Fruit fly (Drosophila melanogaster) whole organism, embryonic: ENCODE measurements around the gene miple2.

ENCODE experiments used
- Awh ChIP-seq: fragments of 200-800 bp; sonication (Bioruptor generic); IDR thresholded peaks from 2 replicates; pipeline ENCODE4, ENCODE4 v1.3.6; 2022; ENCODE audit warnings: missing biosample characterization, missing genetic modification characterization
- Bgb ChIP-seq: fragments of 200-800 bp; sonication (Bioruptor generic); IDR thresholded peaks from 2 replicates; pipeline ENCODE4 v1.3.6; 2022; ENCODE audit warnings: missing biosample characterization, missing genetic modification characterization; ENCODE audit not compliant: partially characterized antibody
- CG10209 ChIP-seq: fragments of 200-800 bp; sonication (Bioruptor generic); optimal IDR thresholded peaks from 3 replicates; lab custom pipeline; 2017; ENCODE audit warnings: missing biosample characterization, mild to moderate bottlenecking, missing genetic modification characterization, missing genetic modification reagents
- CG10565 ChIP-seq: fragments of 200-800 bp; sonication (Bioruptor generic); optimal IDR thresholded peaks from 3 replicates; lab custom pipeline; 2016; ENCODE audit warnings: missing biosample characterization, mild to moderate bottlenecking, missing genetic modification characterization
- CG11398 ChIP-seq: fragments of 200-800 bp; sonication (Bioruptor generic); optimal IDR thresholded peaks from 2 replicates; lab custom pipeline; 2016; ENCODE audit warnings: missing biosample characterization, missing genetic modification characterization
- CG12299 ChIP-seq: fragments of 200-800 bp; sonication (Bioruptor generic); optimal IDR thresholded peaks from 2 replicates; lab custom pipeline; 2018; ENCODE audit warnings: missing biosample characterization, mild to moderate bottlenecking, missing genetic modification characterization
- CG13894 ChIP-seq: fragments of 200-800 bp; sonication (Bioruptor generic); optimal IDR thresholded peaks from 3 replicates; lab custom pipeline; 2018; ENCODE audit warnings: missing biosample characterization, mild to moderate bottlenecking, missing genetic modification characterization, moderate library complexity
- CG15514 ChIP-seq: fragments of 200-800 bp; sonication (Bioruptor generic); optimal IDR thresholded peaks from 3 replicates; lab custom pipeline; 2017; ENCODE audit warnings: missing biosample characterization, missing genetic modification characterization, mild to moderate bottlenecking, moderate library complexity, missing genetic modification reagents
- CG17802 ChIP-seq: fragments of 200-800 bp; sonication (Bioruptor generic); optimal IDR thresholded peaks from 2 replicates; lab custom pipeline; 2018; ENCODE audit warnings: missing biosample characterization, mild to moderate bottlenecking, missing genetic modification characterization, moderate library complexity
- CG1792 ChIP-seq: fragments of 200-800 bp; sonication (Bioruptor generic); optimal IDR thresholded peaks from 2 replicates; lab custom pipeline; 2016; ENCODE audit warnings: missing biosample characterization, missing genetic modification characterization
- CG2116 ChIP-seq: fragments of 200-800 bp; sonication (Bioruptor generic); optimal IDR thresholded peaks from 3 replicates; lab custom pipeline; 2018; ENCODE audit warnings: missing biosample characterization, mild to moderate bottlenecking, missing genetic modification characterization
- CG2199 ChIP-seq: fragments of 200-800 bp; sonication (Bioruptor generic); IDR thresholded peaks from 3 replicates; pipeline ENCODE4 v1.3.6; 2022; ENCODE audit warnings: missing biosample characterization, missing genetic modification characterization
- CG31365 ChIP-seq: fragments of 200-800 bp; sonication (Bioruptor generic); optimal IDR thresholded peaks from 2 replicates; lab custom pipeline; 2018; ENCODE audit warnings: missing biosample characterization, mild to moderate bottlenecking, missing genetic modification characterization
- CG32772 ChIP-seq: fragments of 200-800 bp; sonication (Bioruptor generic); IDR thresholded peaks from 2 replicates; pipeline ENCODE4 v1.3.6; 2022; ENCODE audit warnings: missing biosample characterization, missing genetic modification characterization
- CG34422 ChIP-seq: fragments of 200-800 bp; sonication (Bioruptor generic); IDR thresholded peaks from 3 replicates; pipeline ENCODE4 v1.3.6; 2022; ENCODE audit warnings: missing biosample characterization, missing genetic modification characterization
- CG4360 ChIP-seq: fragments of 200-800 bp; sonication (Bioruptor generic); IDR thresholded peaks from 2 replicates; pipeline ENCODE4 v1.3.6; 2022; ENCODE audit warnings: missing biosample characterization, missing genetic modification characterization
- CG4854 ChIP-seq: fragments of 200-800 bp; sonication (Bioruptor generic); optimal IDR thresholded peaks from 2 replicates; lab custom pipeline; 2016; ENCODE audit warnings: missing biosample characterization, missing genetic modification characterization, inconsistent platforms
- CG7271 ChIP-seq: fragments of 200-800 bp; sonication (Bioruptor generic); optimal IDR thresholded peaks from 2 replicates; lab custom pipeline; 2018; ENCODE audit warnings: missing biosample characterization, mild to moderate bottlenecking, missing genetic modification characterization, moderate library complexity
- CG9797 ChIP-seq: fragments of 200-800 bp; sonication (Bioruptor generic); optimal IDR thresholded peaks from 3 replicates; lab custom pipeline; 2018; ENCODE audit warnings: missing biosample characterization, mild to moderate bottlenecking, missing genetic modification characterization
- CG9817 ChIP-seq: fragments of 200-800 bp; sonication (Bioruptor generic); optimal IDR thresholded peaks from 2 replicates; lab custom pipeline; 2018; ENCODE audit warnings: missing biosample characterization, mild to moderate bottlenecking, missing genetic modification characterization, moderate library complexity
- CoRest ChIP-seq: fragments of 200-800 bp; sonication (Bioruptor generic); optimal IDR thresholded peaks from 3 replicates; lab custom pipeline; 2018; ENCODE audit warnings: missing biosample characterization, mild to moderate bottlenecking, missing genetic modification characterization, moderate library complexity
- CrebB ChIP-seq: fragments of 200-800 bp; sonication (Bioruptor generic); optimal IDR thresholded peaks from 3 replicates; lab custom pipeline; 2018; ENCODE audit warnings: missing biosample characterization, mild to moderate bottlenecking, missing genetic modification characterization
- Dek ChIP-seq: fragments of 200-800 bp; sonication (Bioruptor generic); optimal IDR thresholded peaks from 3 replicates; lab custom pipeline; 2019; ENCODE audit warnings: missing biosample characterization, mild to moderate bottlenecking, missing genetic modification characterization, moderate library complexity
- Fer1 ChIP-seq: fragments of 200-800 bp; sonication (Bioruptor generic); optimal IDR thresholded peaks from 2 replicates; lab custom pipeline; 2017; ENCODE audit warnings: missing biosample characterization, mild to moderate bottlenecking, missing genetic modification characterization
- HLH4C ChIP-seq: fragments of 200-800 bp; sonication (Bioruptor generic); IDR thresholded peaks from 3 replicates; pipeline ENCODE4 v1.3.6; 2022; ENCODE audit warnings: missing biosample characterization, missing genetic modification characterization; ENCODE audit not compliant: partially characterized antibody
- HmgZ ChIP-seq: fragments of 200-800 bp; sonication (Bioruptor generic); optimal IDR thresholded peaks from 2 replicates; lab custom pipeline; 2018; ENCODE audit warnings: missing biosample characterization, mild to moderate bottlenecking, missing genetic modification characterization
- Hmr ChIP-seq: fragments of 200-800 bp; sonication (Bioruptor generic); optimal IDR thresholded peaks from 3 replicates; lab custom pipeline; 2017; ENCODE audit warnings: mild to moderate bottlenecking, missing biosample characterization, missing genetic modification reagents, missing genetic modification characterization
- MBD-R2 ChIP-seq: fragments of 200-800 bp; sonication (Bioruptor generic); IDR thresholded peaks from 2 replicates; pipeline ENCODE4 v1.3.6; 2022; ENCODE audit warnings: missing biosample characterization, missing genetic modification characterization
- Myb ChIP-seq: fragments of 200-800 bp; sonication (Bioruptor generic); optimal IDR thresholded peaks from 2 replicates; lab custom pipeline; 2016; ENCODE audit warnings: missing biosample characterization, missing genetic modification characterization
- NC2α ChIP-seq: fragments of 200-800 bp; sonication (Bioruptor generic); optimal IDR thresholded peaks from 2 replicates; lab custom pipeline; 2016; ENCODE audit warnings: missing biosample characterization, missing genetic modification characterization
- NC2β ChIP-seq: fragments of 200-800 bp; sonication (Bioruptor generic); optimal IDR thresholded peaks from 2 replicates; lab custom pipeline; 2016; ENCODE audit warnings: missing biosample characterization, missing genetic modification characterization
- Opbp ChIP-seq: fragments of 200-800 bp; sonication (Bioruptor generic); IDR thresholded peaks from 3 replicates; pipeline ENCODE4 v1.3.6; 2022; ENCODE audit warnings: missing biosample characterization, missing genetic modification characterization; ENCODE audit not compliant: partially characterized antibody
- Poxn ChIP-seq: fragments of 200-800 bp; sonication (Bioruptor generic); IDR thresholded peaks from 2 replicates; pipeline ENCODE4 v1.3.6; 2022; ENCODE audit warnings: missing biosample characterization, missing genetic modification characterization
- cg ChIP-seq: fragments of 200-800 bp; sonication (Bioruptor generic); optimal IDR thresholded peaks from 3 replicates; lab custom pipeline; 2019; ENCODE audit warnings: missing biosample characterization, mild to moderate bottlenecking, missing genetic modification characterization, moderate library complexity
- chif ChIP-seq, 2 experiments: fragments of 200-800 bp; sonication (Bioruptor generic); optimal IDR thresholded peaks; 3 replicates each; lab custom pipeline; 2016; ENCODE audit warnings: missing biosample characterization in 2 of 2, missing genetic modification characterization in 2 of 2
- crc ChIP-seq: fragments of 200-800 bp; sonication (Bioruptor generic); optimal IDR thresholded peaks from 2 replicates; lab custom pipeline; 2016; ENCODE audit warnings: missing biosample characterization, missing genetic modification characterization
- dm ChIP-seq: fragments of 200-800 bp; sonication (Bioruptor generic); optimal IDR thresholded peaks from 3 replicates; lab custom pipeline; 2016; ENCODE audit warnings: missing biosample characterization, missing genetic modification characterization
- dpn ChIP-seq, 2 experiments: fragments of 200-800 bp; sonication (Bioruptor generic); optimal IDR thresholded peaks; 3 replicates each; lab custom pipeline; 2016; ENCODE audit warnings: missing biosample characterization in 2 of 2, missing genetic modification characterization in 2 of 2
- ewg ChIP-seq: fragments of 200-800 bp; sonication (Bioruptor generic); optimal IDR thresholded peaks from 3 replicates; lab custom pipeline; 2017; ENCODE audit warnings: mild to moderate bottlenecking, missing biosample characterization, missing genetic modification reagents, missing genetic modification characterization
- gro ChIP-seq: fragments of 200-800 bp; sonication (Bioruptor generic); optimal IDR thresholded peaks from 2 replicates; lab custom pipeline; 2016; ENCODE audit warnings: missing biosample characterization, missing genetic modification characterization
- jumu ChIP-seq: fragments of 200-800 bp; sonication (Bioruptor generic); optimal IDR thresholded peaks from 3 replicates; lab custom pipeline; 2016; ENCODE audit warnings: missing biosample characterization, missing genetic modification characterization
- klu ChIP-seq: fragments of 200-800 bp; sonication (Bioruptor generic); IDR thresholded peaks from 2 replicates; pipeline ENCODE4 v1.3.6; 2022; ENCODE audit warnings: missing biosample characterization, missing genetic modification characterization
- pfk ChIP-seq: fragments of 200-800 bp; sonication (Bioruptor generic); optimal IDR thresholded peaks from 2 replicates; lab custom pipeline; 2018; ENCODE audit warnings: missing biosample characterization, mild to moderate bottlenecking, missing genetic modification characterization, moderate library complexity
- ro ChIP-seq: fragments of 200-800 bp; sonication (Bioruptor generic); IDR thresholded peaks from 2 replicates; pipeline ENCODE4 v1.3.6; 2022; ENCODE audit warnings: missing biosample characterization, missing genetic modification characterization
- sens ChIP-seq: fragments of 200-800 bp; sonication (Bioruptor generic); peaks from one replicate; lab custom pipeline; 2016; ENCODE audit warnings: missing biosample characterization, missing genetic modification characterization
- sim ChIP-seq: fragments of 200-800 bp; sonication (Bioruptor generic); IDR thresholded peaks from 2 replicates; pipeline ENCODE4 v1.3.6; 2022; ENCODE audit warnings: missing biosample characterization, missing genetic modification characterization
- sqz ChIP-seq: fragments of 200-800 bp; sonication (Bioruptor generic); optimal IDR thresholded peaks from 3 replicates; lab custom pipeline; 2018; ENCODE audit warnings: missing biosample characterization, mild to moderate bottlenecking, missing genetic modification characterization
- unc-4 ChIP-seq: fragments of 200-800 bp; sonication (Bioruptor generic); IDR thresholded peaks from 2 replicates; pipeline ENCODE4 v1.3.6; 2022; ENCODE audit warnings: missing biosample characterization, missing genetic modification characterization; ENCODE audit not compliant: partially characterized antibody
- zfh1 ChIP-seq: fragments of 200-800 bp; sonication (Bioruptor generic); IDR thresholded peaks from 3 replicates; pipeline ENCODE4 v1.3.6; 2022; ENCODE audit warnings: missing biosample characterization, missing genetic modification characterization

Gene miple2

DNA sequence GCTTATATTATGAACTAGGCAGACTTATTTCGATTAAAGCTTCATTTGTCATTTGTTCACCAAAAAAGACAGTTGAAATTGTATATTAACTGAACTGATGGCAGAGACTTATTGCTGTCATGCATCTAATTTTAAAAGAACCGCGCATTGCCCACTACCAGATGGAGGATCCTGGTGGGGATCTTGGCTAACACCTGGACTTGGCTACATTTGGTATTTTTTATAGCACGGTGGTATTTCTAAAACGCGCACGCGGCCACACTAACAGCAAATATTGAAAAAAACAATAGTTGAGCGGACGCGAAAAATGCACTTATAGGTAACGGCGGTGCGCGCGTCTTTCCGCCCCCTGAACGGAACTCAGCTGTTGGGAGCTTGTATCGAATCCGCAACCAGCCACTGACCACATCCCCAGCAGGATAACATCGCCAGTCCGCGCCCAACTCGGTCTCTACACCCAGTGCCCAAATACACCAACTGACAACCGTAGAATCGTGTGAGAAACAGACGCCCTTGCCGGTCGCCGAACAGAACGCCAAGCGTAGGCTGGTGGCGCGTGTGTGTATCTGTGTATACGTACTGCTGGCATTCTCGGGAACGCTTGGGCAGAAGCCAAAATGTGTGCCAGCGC, 21.3 kb downstream of the miple2 start (continued):
- TF ChIP-seq Myb (GFP tag; lab: Kevin White, UChicago) (peak; percentile 74), crc (GFP tag; lab: Kevin White, UChicago) (no peak), klu (GFP tag; lab: Robert Waterston, UW) (no peak), chif (GFP tag; optimal IDR thresholded peaks at IDR 0.05; lab: Kevin White, UChicago) (peak in 1 of 2 experiments; percentile 21), dm (GFP tag; lab: Kevin White, UChicago) (peak; percentile 17), CG2199 (GFP tag; lab: Robert Waterston, UW) (peak; percentile 25; the same call in 1 of the 3 replicates), gro (peak; percentile 46), jumu (GFP tag; lab: Kevin White, UChicago) (peak; percentile 47), CG10209 (GFP tag; lab: Kevin White, UChicago) (peak; percentile 10), CG11398 (GFP tag; lab: Kevin White, UChicago) (no peak), ewg (GFP tag; lab: Kevin White, UChicago) (peak; percentile 95), NC2β (GFP tag; lab: Kevin White, UChicago) (peak; percentile 4), Awh (0 out of 2 replicates have a peak, but pooled peaks have one; percentile 30), zfh1 (GFP tag; lab: Robert Waterston, UW) (0 out of 3 replicates have a peak, but pooled peaks have one; percentile 24), CG13894 (tag; lab: Kevin White, UChicago) (peak; percentile 5), CG7271 (tag; lab: Kevin White, UChicago) (peak; percentile 6), CG4360 (GFP tag; lab: Robert Waterston, UW) (peak; percentile 9), sqz (GFP tag; lab: Kevin White, UChicago) (peak; percentile 91), CG15514 (peak; percentile 74), CG9817 (tag; lab: Kevin White, UChicago) (no peak), MBD-R2 (GFP tag; lab: Robert Waterston, UW) (peak; percentile 70), HLH4C (GFP tag; lab: Robert Waterston, UW) (0 out of 3 replicates have a peak, but pooled peaks have one; percentile 7), Hmr (peak; percentile 48), sens (peak; percentile 44), cg (GFP tag; lab: Kevin White, UChicago) (peak; percentile 49), ro (GFP tag; lab: Robert Waterston, UW) (no peak), CG32772 (peak; percentile 58), Fer1 (GFP tag; lab: Kevin White, UChicago) (peak; percentile 55), NC2α (GFP tag; lab: Kevin White, UChicago) (no peak), Opbp (peak; percentile 61; the same call in 2 of the 3 replicates), pfk (GFP tag; lab: Kevin White, UChicago) (no peak), CG4854 (GFP tag; lab: Kevin White, UChicago) (peak; percentile 80), CG9797 (peak; percentile 97), CG1792 (peak; percentile 28), sim (GFP tag; lab: Robert Waterston, UW) (no peak), CG10565 (GFP tag; lab: Kevin White, UChicago) (no peak), CG17802 (tag; lab: Kevin White, UChicago) (peak; percentile 2), dpn (GFP tag; optimal IDR thresholded peaks at IDR 0.05; lab: Kevin White, UChicago) (peak in 1 of 2 experiments; percentile 10), unc-4 (GFP tag; lab: Robert Waterston, UW) (0 out of 2 replicates have a peak, but pooled peaks have one; percentile 31), Bgb (peak; percentile 10; the same call in 1 of the 2 replicates), CG2116 (GFP tag; lab: Kevin White, UChicago) (peak; percentile 56), Dek (tag; lab: Kevin White, UChicago) (peak; percentile 52), HmgZ (tag; lab: Kevin White, UChicago) (peak; percentile 68), Poxn (GFP tag; lab: Robert Waterston, UW) (no peak), CrebB (peak; percentile 23), CoRest (tag; lab: Kevin White, UChicago) (peak; percentile 52), CG31365 (peak; percentile 8), CG12299 (tag; lab: Kevin White, UChicago) (peak; percentile 58), CG34422 (GFP tag; lab: Robert Waterston, UW) (peak; percentile 83; the same call in 1 of the 3 replicates)
